Fruit fly (Drosophila melanogaster): ENCODE data around the gene EloB.

Gene EloB

dm6 chr3R:20596337-20596962 lies 16.8 kb upstream of the EloB start:
- TF ChIP-seq CG17806 (tag; optimal IDR thresholded peaks at IDR 0.05) (no peak), CG13204 (GFP tag; optimal IDR thresholded peaks at IDR 0.05) (no peak), CG15710 (tag; optimal IDR thresholded peaks at IDR 0.05) (no peak), CG12605 (GFP tag; IDR thresholded peaks at IDR 0.05) (no peak), CG8159 (tag; optimal IDR thresholded peaks at IDR 0.05) (no peak), CG32121 (GFP tag; IDR thresholded peaks at IDR 0.05) (no peak), gl (tag; optimal IDR thresholded peaks at IDR 0.05) (no peak), D1 (tag; optimal IDR thresholded peaks at IDR 0.05) (no peak), Snoo (tag; optimal IDR thresholded peaks at IDR 0.05) (no peak), Pif1B (GFP tag; optimal IDR thresholded peaks at IDR 0.05) (no peak), CG14655 (GFP tag; optimal IDR thresholded peaks at IDR 0.05) (no peak), CG4496 (GFP tag; IDR thresholded peaks at IDR 0.05) (no peak), Ets98B (GFP tag; IDR thresholded peaks at IDR 0.05) (no peak), CG34367 (tag; optimal IDR thresholded peaks at IDR 0.05) (no peak), CG10348 (GFP tag; IDR thresholded peaks at IDR 0.05) (no peak), rn (GFP tag; IDR thresholded peaks at IDR 0.05) (no peak), Pif1A (GFP tag; optimal IDR thresholded peaks at IDR 0.05) (no peak)

dm6 chr3R:20595901-20596300 lies 16.3 kb upstream of the EloB start:
- TF ChIP-seq CG8301 (tag; optimal IDR thresholded peaks at IDR 0.05) = no peak
- TF ChIP-seq fd96Ca (GFP tag; IDR thresholded peaks at IDR 0.05) = no peak
- no peak for TF ChIP-seq Pif1A (GFP tag; optimal IDR thresholded peaks at IDR 0.05)
- no peak for TF ChIP-seq CG10348 (GFP tag; IDR thresholded peaks at IDR 0.05)
- no peak for TF ChIP-seq CG12605 (GFP tag; IDR thresholded peaks at IDR 0.05)
- TF ChIP-seq Pif1B (GFP tag; optimal IDR thresholded peaks at IDR 0.05) = no peak
- no peak for TF ChIP-seq EcR (GFP tag; optimal IDR thresholded peaks at IDR 0.05)
- no peak for TF ChIP-seq CG34367 (tag; optimal IDR thresholded peaks at IDR 0.05)
- no peak for TF ChIP-seq gl (tag; optimal IDR thresholded peaks at IDR 0.05)
- no peak for TF ChIP-seq Snoo (tag; optimal IDR thresholded peaks at IDR 0.05)
- TF ChIP-seq CG17806 (tag; optimal IDR thresholded peaks at IDR 0.05) = no peak
- no peak for TF ChIP-seq CG9948 (tag; optimal IDR thresholded peaks at IDR 0.05)
- TF ChIP-seq CG15710 (tag; optimal IDR thresholded peaks at IDR 0.05) = no peak
- no peak for TF ChIP-seq CG32121 (GFP tag; IDR thresholded peaks at IDR 0.05)
- no peak for TF ChIP-seq D1 (tag; optimal IDR thresholded peaks at IDR 0.05)

DNA sequence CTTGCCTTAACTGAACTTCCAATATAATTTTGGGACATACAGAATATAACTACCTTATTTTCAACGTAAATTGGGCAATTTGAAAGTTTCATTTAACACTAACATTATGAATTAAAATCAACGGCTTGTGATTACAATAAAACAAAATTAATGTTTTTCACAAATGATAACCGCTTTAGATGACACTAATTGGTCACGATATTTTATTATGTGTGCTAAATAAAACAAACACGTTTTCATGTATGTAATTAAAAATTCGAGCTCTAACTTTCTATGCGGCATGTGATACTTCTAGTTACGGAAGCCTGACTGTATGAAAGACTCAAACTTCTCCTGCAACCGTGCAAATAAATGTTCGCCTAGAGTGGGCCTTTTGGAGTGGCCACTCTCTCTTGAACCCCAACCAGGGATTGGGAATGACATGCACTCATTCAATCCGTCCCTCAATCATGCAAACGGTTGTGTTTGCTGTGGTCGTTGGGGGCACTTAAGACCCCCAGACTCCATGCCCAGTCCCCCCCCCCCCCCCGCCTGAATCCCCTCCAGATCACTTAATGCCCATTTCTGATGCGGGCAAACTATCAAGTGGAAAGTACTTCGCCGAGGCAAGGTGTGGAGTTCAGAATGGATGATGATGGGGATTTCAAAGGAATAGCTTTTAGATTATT lies 15.6 kb upstream of the EloB start:
- TF ChIP-seq CG17806 (tag; optimal IDR thresholded peaks at IDR 0.05) = peak; percentile 20
- no peak for TF ChIP-seq CG15710 (tag; optimal IDR thresholded peaks at IDR 0.05)
- peak; percentile 59 for TF ChIP-seq CG14655 (GFP tag; optimal IDR thresholded peaks at IDR 0.05)
- TF ChIP-seq CG8301 (tag; optimal IDR thresholded peaks at IDR 0.05) = peak; percentile 18
- peak; percentile 12 for TF ChIP-seq CG8159 (tag; optimal IDR thresholded peaks at IDR 0.05)

dm6 chr3R:20594194-20595144 lies 14.8 kb upstream of the EloB start:
- TF ChIP-seq CG32121 (GFP tag; IDR thresholded peaks at IDR 0.05) (peak; percentile 70), CG10348 (GFP tag; IDR thresholded peaks at IDR 0.05) (peak; percentile 8; the same call in 1 of the 2 replicates), CG34367 (tag; optimal IDR thresholded peaks at IDR 0.05) (peak; percentile 90), gl (tag; optimal IDR thresholded peaks at IDR 0.05) (peak; percentile 60), Pif1A (GFP tag; optimal IDR thresholded peaks at IDR 0.05) (peak; percentile 82), CG4496 (GFP tag; IDR thresholded peaks at IDR 0.05) (peak; percentile 76), fd96Ca (GFP tag; IDR thresholded peaks at IDR 0.05) (peak; percentile 35; the same call in 1 of the 3 replicates), CG15710 (tag; optimal IDR thresholded peaks at IDR 0.05) (peak; percentile 96), CG9948 (tag; optimal IDR thresholded peaks at IDR 0.05) (peak; percentile 98), Ets98B (GFP tag; IDR thresholded peaks at IDR 0.05) (peak; percentile 74), CG12605 (GFP tag; IDR thresholded peaks at IDR 0.05) (peak; percentile 83), CG8159 (tag; optimal IDR thresholded peaks at IDR 0.05) (peak; percentile 98), EcR (GFP tag; optimal IDR thresholded peaks at IDR 0.05) (peak; percentile 54), CG17806 (tag; optimal IDR thresholded peaks at IDR 0.05) (peak; percentile 95), CG14655 (GFP tag; optimal IDR thresholded peaks at IDR 0.05) (peak; percentile 95), CG13204 (GFP tag; optimal IDR thresholded peaks at IDR 0.05) (peak; percentile 83), CG8301 (tag; optimal IDR thresholded peaks at IDR 0.05) (peak; percentile 89), Snoo (tag; optimal IDR thresholded peaks at IDR 0.05) (peak; percentile 74), rn (GFP tag; IDR thresholded peaks at IDR 0.05) (peak; percentile 75; the same call in 1 of the 2 replicates), Pif1B (GFP tag; optimal IDR thresholded peaks at IDR 0.05) (peak; percentile 76), D1 (tag; optimal IDR thresholded peaks at IDR 0.05) (peak; percentile 96)

DNA sequence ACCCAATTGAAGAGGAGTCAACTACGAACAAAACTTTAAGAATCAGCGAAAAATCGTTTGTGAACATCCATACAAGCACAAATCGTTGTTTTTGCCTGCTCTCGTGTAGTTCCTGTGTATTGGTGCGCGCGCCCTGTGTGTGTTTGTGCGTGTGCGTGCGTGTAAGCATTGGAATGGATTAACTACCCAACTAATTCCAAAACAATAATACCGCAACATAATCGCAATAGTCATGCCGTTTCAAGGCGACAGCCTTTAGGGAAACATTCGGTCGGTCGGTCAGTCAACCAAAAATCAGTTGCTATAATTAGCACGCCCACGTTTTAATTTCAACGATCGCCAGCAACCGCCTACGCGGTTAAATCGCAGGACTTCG lies 13.8 kb upstream of the EloB start:
- TF ChIP-seq CG34367 (tag; optimal IDR thresholded peaks at IDR 0.05) = no peak
- TF ChIP-seq Snoo (tag; optimal IDR thresholded peaks at IDR 0.05) = no peak
- TF ChIP-seq fd96Ca (GFP tag; IDR thresholded peaks at IDR 0.05) = 0 out of 3 replicates have a peak, but pooled peaks have one; percentile 27
- TF ChIP-seq Pif1B (GFP tag; optimal IDR thresholded peaks at IDR 0.05) = no peak
